Fruit fly (Drosophila melanogaster): ENCODE measurements around the gene CG6118.

The CG6118 gene

dm6 chr3R:15418824-15419530 lies 15.6 kb downstream of the CG6118 start (continued):
- peak; percentile 79 for TF ChIP-seq Oli (tag; optimal IDR thresholded peaks at IDR 0.05)
- no peak for TF ChIP-seq mirr (GFP tag; optimal IDR thresholded peaks at IDR 0.05)
- no peak; the same call in 1 of the 2 replicates for TF ChIP-seq CG14014 (GFP tag; IDR thresholded peaks at IDR 0.05)
- TF ChIP-seq H15 (GFP tag; IDR thresholded peaks at IDR 0.05): no peak
- TF ChIP-seq Dek (tag; optimal IDR thresholded peaks at IDR 0.05): peak; percentile 59
- peak; percentile 70 for TF ChIP-seq Usf (GFP tag; optimal IDR thresholded peaks at IDR 0.05)
- TF ChIP-seq jigr1 (GFP tag; IDR thresholded peaks at IDR 0.05): no peak
- no peak for TF ChIP-seq CG16813 (GFP tag; IDR thresholded peaks at IDR 0.05; ENCODE audit: partially characterized antibody)
- peak; percentile 95 for TF ChIP-seq dmrt11E (tag; optimal IDR thresholded peaks at IDR 0.05)
- TF ChIP-seq pnt (GFP tag; optimal IDR thresholded peaks at IDR 0.05): no peak
- no peak for TF ChIP-seq CG11093 (GFP tag; IDR thresholded peaks at IDR 0.05)
- TF ChIP-seq scrt (GFP tag; optimal IDR thresholded peaks at IDR 0.05): peak; percentile 41
- no peak for TF ChIP-seq CG6175 (GFP tag; IDR thresholded peaks at IDR 0.05)
- peak; percentile 26 for TF ChIP-seq CG10274 (GFP tag; optimal IDR thresholded peaks at IDR 0.05)
- TF ChIP-seq CG18011 (GFP tag; optimal IDR thresholded peaks at IDR 0.05): peak; percentile 32
- peak; percentile 48 for TF ChIP-seq fd102C (GFP tag; optimal IDR thresholded peaks at IDR 0.05)
- TF ChIP-seq CG11456 (GFP tag; IDR thresholded peaks at IDR 0.05): no peak
- peak; percentile 45 for TF ChIP-seq ind (GFP tag; optimal IDR thresholded peaks at IDR 0.05)
- TF ChIP-seq CG9876 (GFP tag; optimal IDR thresholded peaks at IDR 0.05): no peak
- TF ChIP-seq CG33213 (GFP tag; optimal IDR thresholded peaks at IDR 0.05): no peak
- TF ChIP-seq grau (tag; optimal IDR thresholded peaks at IDR 0.05): peak; percentile 87
- TF ChIP-seq CG6683 (GFP tag; optimal IDR thresholded peaks at IDR 0.05): peak; percentile 48
- 0 out of 2 replicates have a peak, but pooled peaks have one; percentile 48 for TF ChIP-seq ttk (GFP tag; IDR thresholded peaks at IDR 0.05)
- TF ChIP-seq Max (GFP tag; optimal IDR thresholded peaks at IDR 0.05): peak; percentile 38
- TF ChIP-seq CG6854 (GFP tag; optimal IDR thresholded peaks at IDR 0.05): peak; percentile 8
- peak; percentile 14 for TF ChIP-seq YL-1 (GFP tag; optimal IDR thresholded peaks at IDR 0.05)
- TF ChIP-seq Lpt (GFP tag; optimal IDR thresholded peaks at IDR 0.05): no peak
- peak; percentile 80 for TF ChIP-seq phol (tag; optimal IDR thresholded peaks at IDR 0.05)
- TF ChIP-seq NC2α (GFP tag; optimal IDR thresholded peaks at IDR 0.05): no peak
- TF ChIP-seq CG18619 (GFP tag; optimal IDR thresholded peaks at IDR 0.05): peak; percentile 67
- no peak for TF ChIP-seq bowl (GFP tag; IDR thresholded peaks at IDR 0.05)
- peak; percentile 90 for TF ChIP-seq CG10979 (tag; optimal IDR thresholded peaks at IDR 0.05)
- no peak for TF ChIP-seq CG6272 (GFP tag; IDR thresholded peaks at IDR 0.05)
- 0 out of 2 replicates have a peak, but pooled peaks have one; percentile 3 for TF ChIP-seq wdn (GFP tag; IDR thresholded peaks at IDR 0.05)
- no peak for TF ChIP-seq pho (GFP tag; optimal IDR thresholded peaks at IDR 0.05)
- peak; percentile 49 for TF ChIP-seq salm (tag; optimal IDR thresholded peaks at IDR 0.05)
- no peak for TF ChIP-seq wor (GFP tag; IDR thresholded peaks at IDR 0.05)
- TF ChIP-seq cato (GFP tag; optimal IDR thresholded peaks at IDR 0.05; ENCODE audit: borderline replicate concordance): no peak
- no peak for TF ChIP-seq Sox100B (GFP tag; optimal IDR thresholded peaks at IDR 0.05)
- no peak for TF ChIP-seq CG9797 (GFP tag; optimal IDR thresholded peaks at IDR 0.05)
- no peak for TF ChIP-seq CG10366 (GFP tag; IDR thresholded peaks at IDR 0.05)
- peak; percentile 42 for TF ChIP-seq caup (GFP tag; optimal IDR thresholded peaks at IDR 0.05; ENCODE audit: severe bottlenecking)
- peak; percentile 71 for TF ChIP-seq CG17385 (GFP tag; optimal IDR thresholded peaks at IDR 0.05)
- no peak for TF ChIP-seq CG14965 (GFP tag; optimal IDR thresholded peaks at IDR 0.05; ENCODE audit: borderline replicate concordance)
- TF ChIP-seq lmd (GFP tag; IDR thresholded peaks at IDR 0.05): peak; percentile 27; the same call in 1 of the 2 replicates
- no peak for TF ChIP-seq MTF-1 (GFP tag; optimal IDR thresholded peaks at IDR 0.05; ENCODE audit: borderline replicate concordance)
- TF ChIP-seq HLH3B (GFP tag; IDR thresholded peaks at IDR 0.05): peak; percentile 36; the same call in 1 of the 2 replicates
- TF ChIP-seq pb (GFP tag; optimal IDR thresholded peaks at IDR 0.05): no peak
- TF ChIP-seq CG17568 (GFP tag; optimal IDR thresholded peaks at IDR 0.05): no peak

Measured in whole organism, embryonic.